Comparison of ENCODE assay signal across 5 worm cellular contexts in genomic region chrIII:349511-350165, ce11.
TF ChIP-seq lines count a peak whose summit lies in the region.

No protein-coding gene starts in this region.

TF ChIP-seq in whole organism, L1 larva, 84 proteins besides CTCF, POLR2A, EP300 and RAD21 (continues in another document):
- TF ChIP-seq sox-4 (tag; optimal IDR thresholded peaks at IDR 0.05; lab: Kevin White, UChicago), result peak; percentile 92
- TF ChIP-seq Y116A8C.19 (tag; optimal IDR thresholded peaks at IDR 0.05; lab: Kevin White, UChicago; ENCODE audit: borderline replicate concordance), result peak; percentile 8
- TF ChIP-seq mdl-1 (tag; optimal IDR thresholded peaks at IDR 0.05; lab: Kevin White, UChicago), result peak in 1 of 2 experiments; percentile 94
- peak in 1 of 2 experiments; percentile 86 for TF ChIP-seq ztf-11 (tag; optimal IDR thresholded peaks at IDR 0.05; lab: Kevin White, UChicago)
- peak; percentile 25 for TF ChIP-seq C34B4.2 (tag; optimal IDR thresholded peaks at IDR 0.05; lab: Kevin White, UChicago)
- TF ChIP-seq aly-2 (tag; optimal IDR thresholded peaks at IDR 0.05; lab: Kevin White, UChicago), result no peak
- TF ChIP-seq ets-5 (GFP tag; IDR thresholded peaks at IDR 0.05; lab: Robert Waterston, UW), result no peak
- peak; percentile 93 for TF ChIP-seq irx-1 (tag; optimal IDR thresholded peaks at IDR 0.05; lab: Kevin White, UChicago)
- no peak for TF ChIP-seq vab-15 (tag; optimal IDR thresholded peaks at IDR 0.05; lab: Kevin White, UChicago)
- peak; percentile 70 for TF ChIP-seq rnt-1 (tag; optimal IDR thresholded peaks at IDR 0.05; lab: Kevin White, UChicago)
- peak; percentile 99 for TF ChIP-seq lin-14 (GFP tag; optimal IDR thresholded peaks at IDR 0.05; lab: Kevin White, UChicago)
- TF ChIP-seq nhr-77 (tag; optimal IDR thresholded peaks at IDR 0.05; lab: Kevin White, UChicago), result peak; percentile 8
- peak; percentile 98 for TF ChIP-seq swsn-7 (tag; optimal IDR thresholded peaks at IDR 0.05; lab: Kevin White, UChicago)
- TF ChIP-seq tbx-2 (tag; optimal IDR thresholded peaks at IDR 0.05; lab: Kevin White, UChicago), result peak; percentile 97
- no peak for TF ChIP-seq sptf-1 (tag; optimal IDR thresholded peaks at IDR 0.05; lab: Kevin White, UChicago)
- peak; percentile 97 for TF ChIP-seq egl-13 (tag; optimal IDR thresholded peaks at IDR 0.05; lab: Kevin White, UChicago)
- TF ChIP-seq unc-30 (tag; optimal IDR thresholded peaks at IDR 0.05; lab: Kevin White, UChicago), result no peak
- peak; percentile 55 for TF ChIP-seq skn-1 (tag; optimal IDR thresholded peaks at IDR 0.05; lab: Kevin White, UChicago)

TF ChIP-seq in whole organism, L3 larva, 47 proteins besides CTCF, POLR2A, EP300 and RAD21 (continues in another document):
- TF ChIP-seq unc-39 (tag; optimal IDR thresholded peaks at IDR 0.05; lab: Kevin White, UChicago), result no peak
- TF ChIP-seq ceh-9 (tag; optimal IDR thresholded peaks at IDR 0.05; lab: Kevin White, UChicago), result no peak
- TF ChIP-seq nfya-1 (tag; optimal IDR thresholded peaks at IDR 0.05; lab: Kevin White, UChicago; ENCODE audit: insufficient read depth), result peak; percentile 90
- peak; percentile 28 for TF ChIP-seq ceh-82 (tag; optimal IDR thresholded peaks at IDR 0.05; lab: Kevin White, UChicago)
- peak; percentile 86 for TF ChIP-seq tbx-2 (tag; optimal IDR thresholded peaks at IDR 0.05; lab: Kevin White, UChicago)
- TF ChIP-seq nhr-43 (tag; optimal IDR thresholded peaks at IDR 0.05; lab: Kevin White, UChicago; ENCODE audit: poor library complexity, severe bottlenecking), result peak; percentile 78
- TF ChIP-seq ceh-16 (tag; optimal IDR thresholded peaks at IDR 0.05; lab: Kevin White, UChicago), result no peak
- peak; percentile 96 for TF ChIP-seq ceh-28 (tag; optimal IDR thresholded peaks at IDR 0.05; lab: Kevin White, UChicago)
- peak; percentile 9 for TF ChIP-seq skn-1 (tag; optimal IDR thresholded peaks at IDR 0.05; lab: Kevin White, UChicago)
- TF ChIP-seq lsy-12 (tag; optimal IDR thresholded peaks at IDR 0.05; lab: Kevin White, UChicago), result peak; percentile 92
- TF ChIP-seq nhr-25 (tag; optimal IDR thresholded peaks at IDR 0.05; lab: Kevin White, UChicago), result peak; percentile 84
- no peak for TF ChIP-seq pqm-1 (tag; optimal IDR thresholded peaks at IDR 0.05; lab: Kevin White, UChicago)
- peak; percentile 92 for TF ChIP-seq lin-39 (tag; optimal IDR thresholded peaks at IDR 0.05; lab: Kevin White, UChicago)
- no peak for TF ChIP-seq fkh-2 (tag; optimal IDR thresholded peaks at IDR 0.05; lab: Kevin White, UChicago)
- TF ChIP-seq zag-1 (tag; optimal IDR thresholded peaks at IDR 0.05; lab: Kevin White, UChicago), result no peak
- no peak for TF ChIP-seq mml-1 (tag; optimal IDR thresholded peaks at IDR 0.05; lab: Kevin White, UChicago)
- TF ChIP-seq ztf-11 (tag; optimal IDR thresholded peaks at IDR 0.05; lab: Kevin White, UChicago), result no peak
- TF ChIP-seq eor-1 (tag; optimal IDR thresholded peaks at IDR 0.05; lab: Kevin White, UChicago), result peak in 1 of 2 experiments; percentile 15
- peak; percentile 43 for TF ChIP-seq fkh-10 (GFP tag; optimal IDR thresholded peaks at IDR 0.05; lab: Kevin White, UChicago)

TF ChIP-seq in whole organism, early embryonic, 17 proteins besides CTCF, POLR2A, EP300 and RAD21:
- TF ChIP-seq ets-7 (tag; optimal IDR thresholded peaks at IDR 0.05; lab: Kevin White, UChicago), result no peak
- TF ChIP-seq flt-1 (GFP tag; IDR thresholded peaks at IDR 0.05; lab: Robert Waterston, UW), result 0 out of 2 replicates have a peak, but pooled peaks have one; percentile 4
- TF ChIP-seq F13C5.2 (tag; optimal IDR thresholded peaks at IDR 0.05; lab: Kevin White, UChicago), result peak; percentile 12
- 0 out of 2 replicates have a peak, but pooled peaks have one; percentile 18 for TF ChIP-seq scrt-1 (GFP tag; IDR thresholded peaks at IDR 0.05; lab: Robert Waterston, UW)
- TF ChIP-seq hnd-1 (tag; optimal IDR thresholded peaks at IDR 0.05; lab: Kevin White, UChicago), result no peak
- no peak for TF ChIP-seq pes-1 (GFP tag; IDR thresholded peaks at IDR 0.05; lab: Robert Waterston, UW)
- peak; percentile 20 for TF ChIP-seq ceh-13 (GFP tag; optimal IDR thresholded peaks at IDR 0.05; lab: Kevin White, UChicago)
- TF ChIP-seq aly-1 (tag; optimal IDR thresholded peaks at IDR 0.05; lab: Kevin White, UChicago), result no peak
- TF ChIP-seq hmg-4 (GFP tag; optimal IDR thresholded peaks at IDR 0.05; lab: Kevin White, UChicago), result peak; percentile 71
- TF ChIP-seq tbx-37 (GFP tag; conservative IDR thresholded peaks at IDR 0.05; lab: Robert Waterston, UW), result no peak
- TF ChIP-seq tbx-11 (GFP tag; IDR thresholded peaks at IDR 0.05; lab: Robert Waterston, UW), result no peak
- no peak for TF ChIP-seq hmbx-1 (tag; optimal IDR thresholded peaks at IDR 0.05; lab: Kevin White, UChicago)
- no peak for TF ChIP-seq ceh-36 (tag; optimal IDR thresholded peaks at IDR 0.05; lab: Kevin White, UChicago)
- TF ChIP-seq ama-1 (optimal IDR thresholded peaks at IDR 0.05; lab: Kevin White, UChicago), result peak; percentile 39
- no peak for TF ChIP-seq tra-4 (tag; optimal IDR thresholded peaks at IDR 0.05; lab: Kevin White, UChicago)
- TF ChIP-seq sea-1 (GFP tag; conservative IDR thresholded peaks at IDR 0.05; lab: Robert Waterston, UW), result no peak
- TF ChIP-seq B0310.2 (tag; optimal IDR thresholded peaks at IDR 0.05; lab: Kevin White, UChicago), result peak; percentile 30

TF ChIP-seq in whole organism, midembryonic, 9 proteins besides CTCF, POLR2A, EP300 and RAD21:
- TF ChIP-seq ztf-23 (GFP tag; IDR thresholded peaks at IDR 0.05; lab: Robert Waterston, UW), result 0 out of 2 replicates have a peak, but pooled peaks have one; percentile 10
- TF ChIP-seq cog-1 (tag; optimal IDR thresholded peaks at IDR 0.05; lab: Kevin White, UChicago), result peak; percentile 50
- no peak for TF ChIP-seq ztf-29 (GFP tag; IDR thresholded peaks at IDR 0.05; lab: Robert Waterston, UW)
- TF ChIP-seq tab-1 (GFP tag; IDR thresholded peaks at IDR 0.05; lab: Robert Waterston, UW), result no peak
- TF ChIP-seq flt-1 (GFP tag; IDR thresholded peaks at IDR 0.05; lab: Robert Waterston, UW), result no peak; the same call in 1 of the 2 replicates
- no peak for TF ChIP-seq klf-2 (GFP tag; conservative IDR thresholded peaks at IDR 0.05; lab: Robert Waterston, UW)
- peak; percentile 87 for TF ChIP-seq T22C8.4 (GFP tag; IDR thresholded peaks at IDR 0.05; lab: Robert Waterston, UW)

TF ChIP-seq in whole organism, young adult, 124 proteins besides CTCF, POLR2A, EP300 and RAD21 (continues in another document):
- TF ChIP-seq ZK185.1 (tag; optimal IDR thresholded peaks at IDR 0.05; lab: Kevin White, UChicago; ENCODE audit: poor library complexity, severe bottlenecking), result peak; percentile 86
- TF ChIP-seq mel-28 (tag; optimal IDR thresholded peaks at IDR 0.05; lab: Kevin White, UChicago; ENCODE audit: borderline replicate concordance), result peak; percentile 86
- no peak for TF ChIP-seq hlh-12 (tag; optimal IDR thresholded peaks at IDR 0.05; lab: Kevin White, UChicago)
- TF ChIP-seq B0261.1 (tag; optimal IDR thresholded peaks at IDR 0.05; lab: Kevin White, UChicago), result peak; percentile 7
- TF ChIP-seq ztf-22 (GFP tag; optimal IDR thresholded peaks at IDR 0.05; lab: Kevin White, UChicago), result peak; percentile 89
- peak; percentile 95 for TF ChIP-seq nfyb-1 (GFP tag; IDR thresholded peaks at IDR 0.05; lab: Robert Waterston, UW)
- no peak for TF ChIP-seq ceh-91 (GFP tag; IDR thresholded peaks at IDR 0.05; lab: Robert Waterston, UW)
- peak; percentile 68 for TF ChIP-seq tbp1 (GFP tag; optimal IDR thresholded peaks at IDR 0.05; lab: Kevin White, UChicago)
- no peak for TF ChIP-seq T26A5.8 (tag; optimal IDR thresholded peaks at IDR 0.05; lab: Kevin White, UChicago)
- TF ChIP-seq attf-6 (GFP tag; IDR thresholded peaks at IDR 0.05; lab: Robert Waterston, UW), result no peak
- TF ChIP-seq repo-1 (tag; optimal IDR thresholded peaks at IDR 0.05; lab: Kevin White, UChicago), result peak; percentile 81
- TF ChIP-seq Y53G8AR.9 (GFP tag; conservative IDR thresholded peaks at IDR 0.05; lab: Robert Waterston, UW), result peak; percentile 89; the same call in 1 of the 2 replicates
- 0 out of 2 replicates have a peak, but pooled peaks have one; percentile 68 for TF ChIP-seq egl-18 (GFP tag; IDR thresholded peaks at IDR 0.05; lab: Robert Waterston, UW)
- peak; percentile 84 for TF ChIP-seq egl-44 (GFP tag; IDR thresholded peaks at IDR 0.05; lab: Robert Waterston, UW)
- TF ChIP-seq cebp-1 (GFP tag; IDR thresholded peaks at IDR 0.05; lab: Robert Waterston, UW), result peak; percentile 43; the same call in 1 of the 2 replicates
- TF ChIP-seq cebp-1 (tag; optimal IDR thresholded peaks at IDR 0.05; lab: Kevin White, UChicago), result peak; percentile 96
- no peak for TF ChIP-seq lag-1 (GFP tag; IDR thresholded peaks at IDR 0.05; lab: Robert Waterston, UW)
- TF ChIP-seq let-607 (tag; optimal IDR thresholded peaks at IDR 0.05; lab: Kevin White, UChicago), result peak; percentile 85 to 91
- no peak for TF ChIP-seq F57C9.4 (tag; optimal IDR thresholded peaks at IDR 0.05; lab: Kevin White, UChicago)
- no peak for TF ChIP-seq F10E7.11 (tag; optimal IDR thresholded peaks at IDR 0.05; lab: Kevin White, UChicago)
- TF ChIP-seq F52B5.7 (tag; optimal IDR thresholded peaks at IDR 0.05; lab: Kevin White, UChicago), result peak; percentile 77
- peak; percentile 65 for TF ChIP-seq ztf-3 (GFP tag; optimal IDR thresholded peaks at IDR 0.05; lab: Kevin White, UChicago)
- no peak for TF ChIP-seq T07F8.4 (tag; optimal IDR thresholded peaks at IDR 0.05; lab: Kevin White, UChicago)
- no peak for TF ChIP-seq tbx-9 (tag; optimal IDR thresholded peaks at IDR 0.05; lab: Kevin White, UChicago; ENCODE audit: borderline replicate concordance)
- no peak for TF ChIP-seq madf-6 (GFP tag; IDR thresholded peaks at IDR 0.05; lab: Robert Waterston, UW)
- no peak for TF ChIP-seq efl-1 (GFP tag; optimal IDR thresholded peaks at IDR 0.05; lab: Kevin White, UChicago)
- TF ChIP-seq let-526 (GFP tag; IDR thresholded peaks at IDR 0.05; lab: Robert Waterston, UW), result peak; percentile 48; the same call in 1 of the 2 replicates
- TF ChIP-seq unc-62 (GFP tag; optimal IDR thresholded peaks at IDR 0.05; lab: Kevin White, UChicago), result no peak
- TF ChIP-seq chd-7 (tag; optimal IDR thresholded peaks at IDR 0.05; lab: Kevin White, UChicago), result peak; percentile 97
- TF ChIP-seq ceh-40 (GFP tag; IDR thresholded peaks at IDR 0.05; lab: Robert Waterston, UW), result no peak
- peak; percentile 81 for TF ChIP-seq ama-1 (optimal IDR thresholded peaks at IDR 0.05; lab: Kevin White, UChicago)
- TF ChIP-seq ama-1 (GFP tag; optimal IDR thresholded peaks at IDR 0.05; lab: Kevin White, UChicago), result no peak
- peak; percentile 53; the same call in 1 of the 2 replicates for TF ChIP-seq Y56A3A.18 (GFP tag; IDR thresholded peaks at IDR 0.05; lab: Robert Waterston, UW)
- TF ChIP-seq rec-8 (tag; optimal IDR thresholded peaks at IDR 0.05; lab: Kevin White, UChicago), result peak in 1 of 2 experiments; percentile 8
- peak; percentile 82; the same call in 1 of the 2 replicates for TF ChIP-seq sea-2 (GFP tag; IDR thresholded peaks at IDR 0.05; lab: Robert Waterston, UW)
- no peak for TF ChIP-seq xnd-1 (tag; optimal IDR thresholded peaks at IDR 0.05; lab: Kevin White, UChicago)
- TF ChIP-seq F39B2.1 (GFP tag; IDR thresholded peaks at IDR 0.05; lab: Robert Waterston, UW), result no peak

Comparison
In these comparisons a context has a peak if more than half of its experiments do, and no peak if none do; other contexts are left out.
1. Of the 8 proteins assayed by ChIP-seq in both whole organism, young adult and whole organism, L1 larva: peak only in whole organism, young adult: none; only in whole organism, L1 larva: dpl-1, efl-1 and unc-130; in both: nhr-90 and snpc-4; in neither: 1; mixed calls (peak in some experiments, not most) for 2.